Worm (Caenorhabditis elegans) whole organism, L3 larva: ENCODE data around the gene frpr-2.

Source experiments
- R02D3.7 ChIP-seq: fragments of 150-350 bp; optimal IDR thresholded peaks from 2 replicates; lab custom pipeline; 2014; ENCODE audit warnings: missing biosample characterization, missing genetic modification characterization
- aly-2 ChIP-seq: fragments of 150-350 bp; optimal IDR thresholded peaks from 2 replicates; lab custom pipeline; 2014; ENCODE audit warnings: missing biosample characterization, missing genetic modification characterization
- ceh-16 ChIP-seq: sonication (generic microtip); optimal IDR thresholded peaks from 2 replicates; lab custom pipeline; 2017; ENCODE audit warnings: missing biosample characterization, missing genetic modification characterization
- ceh-28 ChIP-seq: fragments of 150-350 bp; optimal IDR thresholded peaks from 2 replicates; lab custom pipeline; 2014; ENCODE audit warnings: missing biosample characterization, missing genetic modification reagents, missing genetic modification characterization
- ceh-82 ChIP-seq: fragments of 150-350 bp; optimal IDR thresholded peaks from 2 replicates; lab custom pipeline; 2014; ENCODE audit warnings: missing biosample characterization, missing genetic modification characterization
- ceh-9 ChIP-seq: sonication (generic microtip); optimal IDR thresholded peaks from 2 replicates; lab custom pipeline; 2018; ENCODE audit warnings: missing biosample characterization, missing genetic modification characterization
- daf-12 ChIP-seq: fragments of 150-350 bp; optimal IDR thresholded peaks from 2 replicates; lab custom pipeline; 2014; ENCODE audit warnings: missing biosample characterization, missing genetic modification reagents, missing genetic modification characterization
- egl-5 ChIP-seq: fragments of 150-350 bp; optimal IDR thresholded peaks from 2 replicates; lab custom pipeline; 2017; ENCODE audit warnings: missing biosample characterization, missing genetic modification reagents, missing genetic modification characterization, inconsistent platforms
- elt-2 ChIP-seq: sonication (generic microtip); optimal IDR thresholded peaks from 2 replicates; lab custom pipeline; 2016; ENCODE audit warnings: missing genetic modification reagents, mild to moderate bottlenecking, missing genetic modification characterization, missing compliant biosample characterization
- elt-3 ChIP-seq, 3 experiments: fragments of 150-350 bp in 1 of 3; sonication (generic microtip) in 2 of 3; optimal IDR thresholded peaks; 2 replicates in 2 of 3; 4 replicates in 1 of 3; lab custom pipeline; 2014 to 2017; ENCODE audit warnings: missing biosample characterization in 3 of 3, missing genetic modification characterization in 3 of 3
- eor-1 ChIP-seq, 2 experiments: fragments of 150-350 bp; optimal IDR thresholded peaks; 2 replicates each; lab custom pipeline; 2014 to 2018; ENCODE audit warnings: missing biosample characterization in 2 of 2, missing genetic modification characterization in 2 of 2
- fkh-10 ChIP-seq: sonication (generic microtip); optimal IDR thresholded peaks from 2 replicates; lab custom pipeline; 2017; ENCODE audit warnings: missing biosample characterization, missing genetic modification reagents, missing genetic modification characterization
- fkh-2 ChIP-seq: fragments of 150-350 bp; optimal IDR thresholded peaks from 2 replicates; lab custom pipeline; 2014; ENCODE audit warnings: missing biosample characterization, missing genetic modification reagents, missing genetic modification characterization
- fos-1 ChIP-seq: fragments of 150-350 bp; optimal IDR thresholded peaks from 2 replicates; lab custom pipeline; 2014; ENCODE audit warnings: missing biosample characterization, missing genetic modification characterization
- hmg-11 ChIP-seq: sonication (generic microtip); optimal IDR thresholded peaks from 2 replicates; lab custom pipeline; 2016; ENCODE audit warnings: missing genetic modification characterization, missing compliant biosample characterization
- jun-1 ChIP-seq: fragments of 150-350 bp; optimal IDR thresholded peaks from 2 replicates; lab custom pipeline; 2014; ENCODE audit warnings: missing biosample characterization, missing genetic modification reagents, missing genetic modification characterization
- lin-15B ChIP-seq: fragments of 150-350 bp; optimal IDR thresholded peaks from 2 replicates; lab custom pipeline; 2014; ENCODE audit warnings: missing biosample characterization, missing genetic modification characterization
- lin-39 ChIP-seq: fragments of 150-350 bp; optimal IDR thresholded peaks from 2 replicates; lab custom pipeline; 2018; ENCODE audit warnings: missing biosample characterization, missing genetic modification reagents, missing genetic modification characterization
- mdl-1 ChIP-seq: fragments of 150-350 bp; optimal IDR thresholded peaks from 2 replicates; lab custom pipeline; 2014; ENCODE audit warnings: missing biosample characterization, missing genetic modification characterization
- mml-1 ChIP-seq: fragments of 150-350 bp; sonication (generic microtip); optimal IDR thresholded peaks from 3 replicates; lab custom pipeline; 2014; ENCODE audit warnings: missing biosample characterization, missing genetic modification characterization
- nfya-1 ChIP-seq: sonication (generic microtip); optimal IDR thresholded peaks from 2 replicates; lab custom pipeline; 2017; ENCODE audit warnings: missing genetic modification characterization, mild to moderate bottlenecking, missing compliant biosample characterization, antibody characterized with exemption, moderate library complexity; ENCODE audit not compliant: insufficient read depth
- nhr-12 ChIP-seq: fragments of 150-350 bp; optimal IDR thresholded peaks from 2 replicates; lab custom pipeline; 2014; ENCODE audit warnings: missing biosample characterization, missing genetic modification characterization
- nhr-23 ChIP-seq: fragments of 150-350 bp; optimal IDR thresholded peaks from 2 replicates; lab custom pipeline; 2014; ENCODE audit warnings: missing biosample characterization, missing genetic modification reagents, missing genetic modification characterization
- nhr-237 ChIP-seq: fragments of 150-350 bp; optimal IDR thresholded peaks from 2 replicates; lab custom pipeline; 2014; ENCODE audit warnings: missing biosample characterization, missing genetic modification characterization
- nhr-25 ChIP-seq: sonication (generic microtip); optimal IDR thresholded peaks from 2 replicates; lab custom pipeline; 2017; ENCODE audit warnings: missing biosample characterization, missing genetic modification characterization
- nhr-28 ChIP-seq: fragments of 150-350 bp; optimal IDR thresholded peaks from 2 replicates; lab custom pipeline; 2014; ENCODE audit warnings: missing biosample characterization, missing genetic modification characterization
- nhr-43 ChIP-seq: sonication (generic microtip); optimal IDR thresholded peaks from 2 replicates; lab custom pipeline; 2016; ENCODE audit warnings: mild to moderate bottlenecking, missing genetic modification characterization, missing compliant biosample characterization; ENCODE audit not compliant: poor library complexity, severe bottlenecking
- nhr-67 ChIP-seq: fragments of 150-350 bp; optimal IDR thresholded peaks from 2 replicates; lab custom pipeline; 2014; ENCODE audit warnings: missing biosample characterization, missing genetic modification characterization
- nhr-76 ChIP-seq: fragments of 150-350 bp; sonication (generic microtip); optimal IDR thresholded peaks from 5 replicates; lab custom pipeline; 2014; ENCODE audit warnings: missing biosample characterization, missing genetic modification characterization
- nhr-77 ChIP-seq: fragments of 150-350 bp; optimal IDR thresholded peaks from 2 replicates; lab custom pipeline; 2014; ENCODE audit warnings: missing biosample characterization, missing genetic modification characterization
- pha-4 ChIP-seq: fragments of 150-350 bp; optimal IDR thresholded peaks from 2 replicates; lab custom pipeline; 2014; ENCODE audit warnings: missing biosample characterization, missing genetic modification reagents, missing genetic modification characterization
- pqm-1 ChIP-seq: fragments of 150-350 bp; optimal IDR thresholded peaks from 2 replicates; lab custom pipeline; 2017; ENCODE audit warnings: missing biosample characterization, missing genetic modification characterization, inconsistent platforms
- sea-2 ChIP-seq: fragments of 150-350 bp; sonication (generic microtip); optimal IDR thresholded peaks from 4 replicates; lab custom pipeline; 2014; ENCODE audit warnings: missing biosample characterization, missing genetic modification reagents, missing genetic modification characterization
- skn-1 ChIP-seq: fragments of 150-350 bp; optimal IDR thresholded peaks from 2 replicates; lab custom pipeline; 2014; ENCODE audit warnings: missing biosample characterization, missing genetic modification characterization
- snpc-4 ChIP-seq: fragments of 150-350 bp; optimal IDR thresholded peaks from 2 replicates; lab custom pipeline; 2014; ENCODE audit warnings: missing biosample characterization, missing genetic modification characterization
- tbx-2 ChIP-seq: sonication (generic microtip); optimal IDR thresholded peaks from 2 replicates; lab custom pipeline; 2016; ENCODE audit warnings: mild to moderate bottlenecking, missing genetic modification characterization, missing compliant biosample characterization
- unc-39 ChIP-seq: sonication (generic microtip); optimal IDR thresholded peaks from 4 replicates; lab custom pipeline; 2017; ENCODE audit warnings: missing biosample characterization, missing genetic modification characterization
- unc-62 ChIP-seq: fragments of 150-350 bp; sonication (generic microtip); optimal IDR thresholded peaks from 4 replicates; lab custom pipeline; 2014; ENCODE audit warnings: missing biosample characterization, missing genetic modification reagents, missing genetic modification characterization
- ztf-11 ChIP-seq: fragments of 150-350 bp; optimal IDR thresholded peaks from 2 replicates; lab custom pipeline; 2014; ENCODE audit warnings: missing biosample characterization, missing genetic modification characterization

frpr-2 gene

ce11 chrX:12982725-12983124 lies 17.5 kb downstream of the frpr-2 start:
- TF ChIP-seq elt-2 (tag; lab: Kevin White, UChicago) (peak; percentile 77), mdl-1 (tag; lab: Kevin White, UChicago) (no peak)

ce11 chrX:12987119-12987518 lies 21.9 kb downstream of the frpr-2 start, which contains the start of gene mff-1:
Gene mff-1, minus strand, starts transcription at chrX:12987219.
- TF ChIP-seq daf-12 (tag; lab: Kevin White, UChicago) (no peak), tbx-2 (tag; lab: Kevin White, UChicago) (no peak), sea-2 (GFP tag; lab: Kevin White, UChicago) (no peak), jun-1 (tag; lab: Kevin White, UChicago) (no peak), fos-1 (tag; lab: Kevin White, UChicago) (no peak), mml-1 (tag; lab: Kevin White, UChicago) (no peak), ceh-9 (tag; lab: Kevin White, UChicago) (no peak), ceh-28 (no peak), ceh-82 (tag; lab: Kevin White, UChicago) (no peak), fkh-2 (tag; lab: Kevin White, UChicago) (no peak), hmg-11 (no peak), nhr-76 (tag; lab: Kevin White, UChicago) (no peak), unc-39 (tag; lab: Kevin White, UChicago) (no peak), nhr-43 (tag; lab: Kevin White, UChicago) (no peak), lin-15B (tag; lab: Kevin White, UChicago) (no peak)

ce11 chrX:12989205-12989604 lies 23.9 kb downstream of the frpr-2 start, which contains the start of gene F11C1.7:
Gene F11C1.7, plus strand, starts transcription at chrX:12989344.
- TF ChIP-seq lin-15B (tag; lab: Kevin White, UChicago): no peak
- TF ChIP-seq pqm-1: peak; percentile 9
- TF ChIP-seq fkh-10 (GFP tag; lab: Kevin White, UChicago): no peak
- no peak for TF ChIP-seq tbx-2 (tag; lab: Kevin White, UChicago)
- TF ChIP-seq ceh-82 (tag; lab: Kevin White, UChicago): no peak
- TF ChIP-seq ceh-16 (tag; lab: Kevin White, UChicago): no peak
- no peak for TF ChIP-seq sea-2 (GFP tag; lab: Kevin White, UChicago)
- no peak for TF ChIP-seq eor-1 (tag; optimal IDR thresholded peaks at IDR 0.05; lab: Kevin White, UChicago)
- no peak for TF ChIP-seq R02D3.7
- TF ChIP-seq egl-5: peak; percentile 26
- TF ChIP-seq elt-3 (tag; optimal IDR thresholded peaks at IDR 0.05; lab: Kevin White, UChicago): no peak
- peak; percentile 46 for TF ChIP-seq nfya-1 (tag; lab: Kevin White, UChicago)
- no peak for TF ChIP-seq snpc-4 (tag; lab: Kevin White, UChicago)
- no peak for TF ChIP-seq nhr-12 (tag; lab: Kevin White, UChicago)
- TF ChIP-seq nhr-67: no peak
- peak; percentile 15 for TF ChIP-seq lin-39 (tag; lab: Kevin White, UChicago)
- TF ChIP-seq nhr-23: no peak
- no peak for TF ChIP-seq nhr-237 (tag; lab: Kevin White, UChicago)
- no peak for TF ChIP-seq nhr-28 (tag; lab: Kevin White, UChicago)
- peak; percentile 50 for TF ChIP-seq pha-4 (tag; lab: Kevin White, UChicago)
- no peak for TF ChIP-seq aly-2 (tag; lab: Kevin White, UChicago)

- TF ChIP-seq tbx-2 (tag; lab: Kevin White, UChicago): no peak
- TF ChIP-seq ceh-28: no peak
- no peak for TF ChIP-seq ceh-82 (tag; lab: Kevin White, UChicago)
- no peak for TF ChIP-seq ceh-16 (tag; lab: Kevin White, UChicago)
- TF ChIP-seq pha-4 (tag; lab: Kevin White, UChicago): no peak
- no peak for TF ChIP-seq nfya-1 (tag; lab: Kevin White, UChicago)
- TF ChIP-seq ztf-11 (tag; lab: Kevin White, UChicago): no peak
- no peak for TF ChIP-seq elt-3 (tag; optimal IDR thresholded peaks at IDR 0.05; lab: Kevin White, UChicago)
- TF ChIP-seq nhr-77 (tag; lab: Kevin White, UChicago): no peak
- no peak for TF ChIP-seq pqm-1
- TF ChIP-seq nhr-25 (tag; lab: Kevin White, UChicago): no peak
- TF ChIP-seq elt-2 (tag; lab: Kevin White, UChicago): peak; percentile 65
- peak; percentile 20 for TF ChIP-seq nhr-43 (tag; lab: Kevin White, UChicago)
- TF ChIP-seq skn-1 (tag; lab: Kevin White, UChicago): no peak
- TF ChIP-seq unc-62 (GFP tag; lab: Kevin White, UChicago): no peak
Observed at ce11 chrX:12990529-12991520, 25.6 kb downstream of the frpr-2 start, which contains the start of the genes F11C1.1 and vwa-8. Gene F11C1.1, minus strand, starts transcription at chrX:12990579. Gene vwa-8, plus strand, starts transcription at chrX:12991470.
